Worm (Caenorhabditis elegans): ENCODE data around the gene him-3.

DNA sequence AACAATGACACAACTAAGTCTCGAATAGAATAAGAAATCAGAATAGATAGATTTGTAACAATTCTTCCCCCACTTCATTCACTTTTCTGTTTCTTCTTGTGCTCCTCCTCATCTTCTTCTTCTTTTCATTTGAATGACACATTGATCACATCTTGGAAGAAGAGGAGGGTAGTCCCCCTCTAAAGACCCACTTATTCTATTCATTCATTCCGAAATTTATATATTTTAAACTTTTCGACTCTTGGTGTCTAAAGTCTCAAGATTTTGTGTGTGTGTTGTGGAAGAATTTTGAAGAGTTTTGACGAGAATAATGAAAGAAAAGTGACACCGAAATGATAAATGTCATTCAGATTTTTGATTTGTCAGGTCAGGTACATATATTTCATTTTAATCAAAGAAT is 13.8 kb downstream of the him-3 start:
- TF ChIP-seq fkh-2 (tag; optimal IDR thresholded peaks at IDR 0.05) (no peak), nhr-25 (tag; optimal IDR thresholded peaks at IDR 0.05) (no peak), sea-2 (GFP tag; optimal IDR thresholded peaks at IDR 0.05) (no peak), egl-27 (tag; optimal IDR thresholded peaks at IDR 0.05) (no peak), ceh-16 (tag; optimal IDR thresholded peaks at IDR 0.05) (no peak), unc-39 (tag; optimal IDR thresholded peaks at IDR 0.05) (no peak), ama-1 (optimal IDR thresholded peaks at IDR 0.05) (no peak)

Measured in whole organism, L3 larva.